Fruit fly (Drosophila melanogaster): ENCODE results near the gene CG7600.

CG7600 gene

DNA sequence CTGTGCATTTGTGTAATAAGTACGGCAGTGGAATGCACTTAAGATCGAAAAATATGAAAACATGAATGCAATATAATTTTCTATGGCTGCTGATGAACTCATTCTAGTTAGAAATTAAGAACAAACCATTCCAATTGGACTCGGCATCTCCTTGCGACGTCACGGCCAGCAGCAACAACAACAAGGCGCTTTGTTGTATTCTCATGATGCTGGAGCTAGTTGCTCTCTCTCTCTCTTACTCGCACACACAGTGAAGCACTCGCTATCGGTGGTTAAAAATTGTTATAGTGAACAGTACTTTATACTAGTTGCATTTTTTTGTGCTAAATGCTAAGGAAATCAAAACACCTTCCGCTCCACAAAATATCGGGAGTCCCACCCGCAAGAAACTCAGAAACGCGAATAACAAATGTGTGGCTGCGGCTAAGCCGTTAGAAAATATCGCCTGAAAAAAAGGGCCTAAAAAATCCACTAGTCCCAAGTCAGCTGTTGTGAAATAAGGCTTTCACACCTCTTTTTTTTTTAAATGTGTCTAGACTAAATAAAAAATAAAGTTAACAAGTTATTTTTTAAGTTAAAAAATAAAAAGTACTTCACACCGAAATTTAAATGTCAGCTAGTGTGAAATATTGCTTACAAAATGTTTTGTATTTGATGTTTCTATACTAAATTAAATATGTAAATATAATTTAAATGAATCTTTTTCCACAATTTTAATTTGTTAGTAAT lies 4.8 kb upstream of the CG7600 start, which contains the start of gene Plod (continued):
- TF ChIP-seq pan (optimal IDR thresholded peaks at IDR 0.05) (no peak), pan (GFP tag; optimal IDR thresholded peaks at IDR 0.05 in 1 of 2, IDR thresholded peaks at IDR 0.05 in 1 of 2) (peak in 1 of 2 experiments; percentile 55), Doc2 (GFP tag; IDR thresholded peaks at IDR 0.05) (no peak), pfk (GFP tag; optimal IDR thresholded peaks at IDR 0.05) (peak; percentile 19), CG42726 (GFP tag; IDR thresholded peaks at IDR 0.05; ENCODE audit: partially characterized antibody) (peak; percentile 56), Aef1 (GFP tag; IDR thresholded peaks at IDR 0.05) (0 out of 3 replicates have a peak, but pooled peaks have one; percentile 17), CG16863 (GFP tag; optimal IDR thresholded peaks at IDR 0.05) (no peak), pum (GFP tag; optimal IDR thresholded peaks at IDR 0.05) (no peak), cato (GFP tag; optimal IDR thresholded peaks at IDR 0.05; ENCODE audit: borderline replicate concordance) (no peak), CG12769 (tag; optimal IDR thresholded peaks at IDR 0.05) (peak; percentile 39), B-H1 (GFP tag; IDR thresholded peaks at IDR 0.05) (peak; percentile 50; the same call in 1 of the 3 replicates), al (GFP tag; IDR thresholded peaks at IDR 0.05) (no peak), sqz (GFP tag; optimal IDR thresholded peaks at IDR 0.05) (peak; percentile 55), CG18764 (GFP tag; optimal IDR thresholded peaks at IDR 0.05) (peak; percentile 0), Hr78 (GFP tag; optimal IDR thresholded peaks at IDR 0.05) (no peak), zf30C (GFP tag; optimal IDR thresholded peaks at IDR 0.05) (no peak), CG1024 (GFP tag; IDR thresholded peaks at IDR 0.05) (peak; percentile 53), CG10366 (GFP tag; IDR thresholded peaks at IDR 0.05) (peak; percentile 57), CG2202 (tag; optimal IDR thresholded peaks at IDR 0.05) (peak; percentile 27), bcd (GFP tag; optimal IDR thresholded peaks at IDR 0.05) (peak; percentile 41), twi (tag; optimal IDR thresholded peaks at IDR 0.05) (no peak), CG13296 (GFP tag; optimal IDR thresholded peaks at IDR 0.05) (peak; percentile 35), GATAe (GFP tag; conservative IDR thresholded peaks at IDR 0.05) (no peak), CG17802 (tag; optimal IDR thresholded peaks at IDR 0.05) (peak; percentile 83), NC2α (GFP tag; optimal IDR thresholded peaks at IDR 0.05) (peak; percentile 40), CG6175 (GFP tag; IDR thresholded peaks at IDR 0.05) (no peak), Sin3A (optimal IDR thresholded peaks at IDR 0.05) (peak; percentile 5), CG31441 (GFP tag; IDR thresholded peaks at IDR 0.05) (peak; percentile 66), knrl (GFP tag; IDR thresholded peaks at IDR 0.05; ENCODE audit: partially characterized antibody) (no peak; the same call in 2 of the 3 replicates), CG9932 (GFP tag; IDR thresholded peaks at IDR 0.05) (peak; percentile 64), Fer1 (GFP tag; optimal IDR thresholded peaks at IDR 0.05) (peak; percentile 30), da (GFP tag; optimal IDR thresholded peaks at IDR 0.05) (no peak), croc (GFP tag; conservative IDR thresholded peaks at IDR 0.05) (no peak), dimm (GFP tag; IDR thresholded peaks at IDR 0.05) (no peak), psq (GFP tag; optimal IDR thresholded peaks at IDR 0.05) (peak; percentile 43), dpn (GFP tag; optimal IDR thresholded peaks at IDR 0.05) (peak; percentile 46 to 47), CG9876 (GFP tag; optimal IDR thresholded peaks at IDR 0.05) (no peak), CG31365 (tag; optimal IDR thresholded peaks at IDR 0.05) (no peak), CG31388 (GFP tag; optimal IDR thresholded peaks at IDR 0.05) (no peak), HLHmδ (GFP tag; optimal IDR thresholded peaks at IDR 0.05) (peak; percentile 17), Deaf1 (tag; optimal IDR thresholded peaks at IDR 0.05) (peak; percentile 67), z (GFP tag; IDR thresholded peaks at IDR 0.05) (no peak), CG2875 (GFP tag; optimal IDR thresholded peaks at IDR 0.05) (no peak), tna (GFP tag; IDR thresholded peaks at IDR 0.05; ENCODE audit: partially characterized antibody) (no peak), Asciz (GFP tag; optimal IDR thresholded peaks at IDR 0.05) (peak; percentile 15), abd-A (tag; optimal IDR thresholded peaks at IDR 0.05) (no peak), CG2678 (tag; optimal IDR thresholded peaks at IDR 0.05) (peak; percentile 65), CG9437 (GFP tag; optimal IDR thresholded peaks at IDR 0.05) (no peak), crol (GFP tag; IDR thresholded peaks at IDR 0.05) (no peak), sr (GFP tag; IDR thresholded peaks at IDR 0.05) (0 out of 3 replicates have a peak, but pooled peaks have one; percentile 14)
